Worm (Caenorhabditis elegans): ENCODE data around the gene his-35.
A peak's percentile ranks its signal among the peaks of the same experiment; 100 is the strongest.

Gene his-35

DNA sequence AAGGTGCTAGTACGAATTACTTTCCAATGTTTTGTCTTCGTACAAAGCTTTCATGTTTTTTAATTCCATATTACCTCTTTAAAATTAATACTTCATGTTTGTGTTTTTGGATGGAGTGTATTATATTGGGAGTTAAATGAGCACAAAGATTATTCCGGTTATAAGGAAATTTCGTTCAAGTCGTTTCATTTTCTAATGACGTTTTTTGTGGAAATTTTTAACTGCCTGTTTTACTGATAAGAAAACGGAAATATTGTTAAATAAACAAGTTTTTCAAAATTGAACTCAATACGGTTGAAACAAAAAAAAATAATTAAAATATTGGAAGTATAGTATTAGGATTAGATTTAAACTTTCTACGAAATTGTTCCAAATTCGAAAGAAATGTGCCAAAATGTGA is 17.8 kb downstream of the his-35 start:
- TF ChIP-seq nhr-23 (tag; optimal IDR thresholded peaks at IDR 0.05) (no peak), fos-1 (tag; optimal IDR thresholded peaks at IDR 0.05) (peak; percentile 45)

DNA sequence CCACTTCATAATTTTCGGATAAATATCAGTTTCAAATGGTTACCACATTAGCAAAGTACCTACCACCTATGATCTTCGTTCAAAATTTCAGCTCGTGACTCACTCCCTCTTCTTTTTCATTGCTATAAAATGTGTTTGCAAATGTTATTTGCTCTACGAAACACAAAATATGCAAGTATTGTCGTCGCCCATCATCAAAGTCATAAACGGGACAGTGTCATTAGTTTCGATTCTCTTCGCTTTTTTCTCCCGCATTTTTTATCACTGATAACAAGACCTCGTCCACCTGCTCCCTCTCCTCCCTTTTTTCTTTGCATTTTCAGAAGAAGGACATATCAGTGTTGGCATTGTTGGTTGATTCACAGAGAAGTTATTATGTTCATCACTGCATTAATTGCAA is 18.6 kb downstream of the his-35 start, which contains the start of gene C50F4.1:
C50F4.1 (plus strand) TSS at position 324 of the 400 bp plus-strand sequence.
- peak; percentile 45 for TF ChIP-seq sma-9 (GFP tag; optimal IDR thresholded peaks at IDR 0.05)
- no peak for TF ChIP-seq sma-9 (tag; optimal IDR thresholded peaks at IDR 0.05)
- TF ChIP-seq fos-1 (tag; optimal IDR thresholded peaks at IDR 0.05), result peak; percentile 88
- TF ChIP-seq ZK546.5 (tag; optimal IDR thresholded peaks at IDR 0.05), result no peak
- TF ChIP-seq gmeb-1 (tag; optimal IDR thresholded peaks at IDR 0.05), result peak; percentile 3
- TF ChIP-seq crh-2 (tag; optimal IDR thresholded peaks at IDR 0.05), result peak; percentile 17
- TF ChIP-seq ztf-11 (tag; optimal IDR thresholded peaks at IDR 0.05), result no peak

ce11 chrV:9524099-9524498 is 21.0 kb downstream of the his-35 start, which contains the start of gene C50F4.9:
C50F4.9 (minus strand) TSS chrV:9524199.
- TF ChIP-seq nhr-21 (tag; optimal IDR thresholded peaks at IDR 0.05), result no peak
- TF ChIP-seq R02D3.7 (tag; optimal IDR thresholded peaks at IDR 0.05), result no peak
- TF ChIP-seq ceh-82 (tag; optimal IDR thresholded peaks at IDR 0.05), result no peak
- no peak for TF ChIP-seq nhr-11 (tag; optimal IDR thresholded peaks at IDR 0.05)
- no peak for TF ChIP-seq nhr-10 (tag; optimal IDR thresholded peaks at IDR 0.05)
- TF ChIP-seq egl-27 (tag; optimal IDR thresholded peaks at IDR 0.05), result no peak
- no peak for TF ChIP-seq Y55F3AM.14 (GFP tag; optimal IDR thresholded peaks at IDR 0.05)
- TF ChIP-seq blmp-1 (tag; optimal IDR thresholded peaks at IDR 0.05; ENCODE audit: insufficient read depth), result no peak
- TF ChIP-seq unc-55 (GFP tag; optimal IDR thresholded peaks at IDR 0.05), result no peak
- no peak for TF ChIP-seq mbf-1 (tag; optimal IDR thresholded peaks at IDR 0.05)
- no peak for TF ChIP-seq nhr-77 (tag; optimal IDR thresholded peaks at IDR 0.05)
- TF ChIP-seq peb-1 (tag; optimal IDR thresholded peaks at IDR 0.05), result no peak

DNA sequence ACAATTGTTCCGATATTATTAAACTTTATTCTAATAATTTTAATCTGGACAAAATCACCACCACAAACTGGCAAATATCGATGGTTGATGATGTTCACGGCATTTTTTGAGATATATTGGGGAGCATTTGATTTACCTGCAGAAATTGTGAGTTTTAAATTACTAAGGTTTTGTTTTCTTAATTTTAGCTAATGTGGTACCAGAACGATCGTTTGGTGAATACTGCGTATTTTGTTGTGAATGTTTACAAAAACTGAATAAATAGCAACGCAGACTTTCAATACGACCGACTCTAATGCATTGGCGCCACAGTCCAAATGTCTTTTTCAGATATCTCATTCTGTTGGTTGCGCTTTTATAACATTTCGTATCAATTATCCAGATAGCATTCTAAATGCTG is 23.4 kb downstream of the his-35 start:
- TF ChIP-seq nhr-11 (tag; optimal IDR thresholded peaks at IDR 0.05) (no peak), ama-1 (optimal IDR thresholded peaks at IDR 0.05) (no peak), elt-1 (tag; optimal IDR thresholded peaks at IDR 0.05) (no peak), crh-2 (tag; optimal IDR thresholded peaks at IDR 0.05) (no peak), mdl-1 (tag; optimal IDR thresholded peaks at IDR 0.05) (no peak), sma-3 (GFP tag; optimal IDR thresholded peaks at IDR 0.05) (no peak), nhr-25 (tag; optimal IDR thresholded peaks at IDR 0.05) (no peak), ztf-11 (tag; optimal IDR thresholded peaks at IDR 0.05) (no peak), peb-1 (tag; optimal IDR thresholded peaks at IDR 0.05) (no peak), unc-39 (tag; optimal IDR thresholded peaks at IDR 0.05) (no peak), Y55F3AM.14 (GFP tag; optimal IDR thresholded peaks at IDR 0.05) (no peak), zag-1 (tag; optimal IDR thresholded peaks at IDR 0.05) (no peak)

- TF ChIP-seq lin-11 (tag; optimal IDR thresholded peaks at IDR 0.05) (no peak), sma-9 (GFP tag; optimal IDR thresholded peaks at IDR 0.05) (no peak), sma-9 (tag; optimal IDR thresholded peaks at IDR 0.05) (no peak), C34F6.9 (tag; optimal IDR thresholded peaks at IDR 0.05) (no peak), nhr-77 (tag; optimal IDR thresholded peaks at IDR 0.05) (no peak), ceh-82 (tag; optimal IDR thresholded peaks at IDR 0.05) (no peak), nhr-21 (tag; optimal IDR thresholded peaks at IDR 0.05) (no peak), lin-39 (tag; optimal IDR thresholded peaks at IDR 0.05) (no peak), ama-1 (optimal IDR thresholded peaks at IDR 0.05) (no peak), sma-3 (GFP tag; optimal IDR thresholded peaks at IDR 0.05) (no peak), peb-1 (tag; optimal IDR thresholded peaks at IDR 0.05) (no peak), mbf-1 (tag; optimal IDR thresholded peaks at IDR 0.05) (no peak), zag-1 (tag; optimal IDR thresholded peaks at IDR 0.05) (no peak), crh-2 (tag; optimal IDR thresholded peaks at IDR 0.05) (no peak), unc-55 (GFP tag; optimal IDR thresholded peaks at IDR 0.05) (no peak), unc-62 (GFP tag; optimal IDR thresholded peaks at IDR 0.05) (no peak), elt-1 (tag; optimal IDR thresholded peaks at IDR 0.05) (no peak), F13H6.1 (tag; optimal IDR thresholded peaks at IDR 0.05) (no peak), nhr-11 (tag; optimal IDR thresholded peaks at IDR 0.05) (no peak), lsy-2 (tag; optimal IDR thresholded peaks at IDR 0.05) (no peak), R02D3.7 (tag; optimal IDR thresholded peaks at IDR 0.05) (no peak)
These were observed 26.3 kb downstream of the his-35 start, which contains the start of gene C50F4.8 for ce11 chrV:9518832-9519231. C50F4.8 (minus strand) TSS chrV:9518859.

Data from whole organism, L2 larva.